Worm (Caenorhabditis elegans) whole organism, L3 larva: ENCODE results near the gene ugtp-1.

Experiments used
- R02D3.7 ChIP-seq: fragments of 150-350 bp; optimal IDR thresholded peaks from 2 replicates; lab custom pipeline; 2014; ENCODE audit warnings: missing biosample characterization, missing genetic modification characterization
- ZK546.5 ChIP-seq: sonication (generic microtip); optimal IDR thresholded peaks from 2 replicates; lab custom pipeline; 2017; ENCODE audit warnings: missing biosample characterization, missing genetic modification characterization
- aly-2 ChIP-seq: fragments of 150-350 bp; optimal IDR thresholded peaks from 2 replicates; lab custom pipeline; 2014; ENCODE audit warnings: missing biosample characterization, missing genetic modification characterization
- ama-1 ChIP-seq: fragments of 150-350 bp; optimal IDR thresholded peaks from 2 replicates; lab custom pipeline; 2018
- ceh-28 ChIP-seq: fragments of 150-350 bp; optimal IDR thresholded peaks from 2 replicates; lab custom pipeline; 2014; ENCODE audit warnings: missing biosample characterization, missing genetic modification reagents, missing genetic modification characterization
- ceh-9 ChIP-seq: sonication (generic microtip); optimal IDR thresholded peaks from 2 replicates; lab custom pipeline; 2018; ENCODE audit warnings: missing biosample characterization, missing genetic modification characterization
- daf-12 ChIP-seq: fragments of 150-350 bp; optimal IDR thresholded peaks from 2 replicates; lab custom pipeline; 2014; ENCODE audit warnings: missing biosample characterization, missing genetic modification reagents, missing genetic modification characterization
- egl-27 ChIP-seq: sonication (generic microtip); optimal IDR thresholded peaks from 4 replicates; lab custom pipeline; 2017; ENCODE audit warnings: missing biosample characterization, missing genetic modification reagents, missing genetic modification characterization
- egl-5 ChIP-seq: fragments of 150-350 bp; optimal IDR thresholded peaks from 2 replicates; lab custom pipeline; 2017; ENCODE audit warnings: missing biosample characterization, missing genetic modification reagents, missing genetic modification characterization, inconsistent platforms
- elt-2 ChIP-seq: sonication (generic microtip); optimal IDR thresholded peaks from 2 replicates; lab custom pipeline; 2016; ENCODE audit warnings: missing genetic modification reagents, mild to moderate bottlenecking, missing genetic modification characterization, missing compliant biosample characterization
- elt-3 ChIP-seq, 3 experiments: fragments of 150-350 bp in 1 of 3; sonication (generic microtip) in 2 of 3; optimal IDR thresholded peaks; 2 replicates in 2 of 3; 4 replicates in 1 of 3; lab custom pipeline; 2014 to 2017; ENCODE audit warnings: missing biosample characterization in 3 of 3, missing genetic modification characterization in 3 of 3
- eor-1 ChIP-seq, 2 experiments: fragments of 150-350 bp; optimal IDR thresholded peaks; 2 replicates each; lab custom pipeline; 2014 to 2018; ENCODE audit warnings: missing biosample characterization in 2 of 2, missing genetic modification characterization in 2 of 2
- fkh-10 ChIP-seq: sonication (generic microtip); optimal IDR thresholded peaks from 2 replicates; lab custom pipeline; 2017; ENCODE audit warnings: missing biosample characterization, missing genetic modification reagents, missing genetic modification characterization
- fkh-2 ChIP-seq: fragments of 150-350 bp; optimal IDR thresholded peaks from 2 replicates; lab custom pipeline; 2014; ENCODE audit warnings: missing biosample characterization, missing genetic modification reagents, missing genetic modification characterization
- fos-1 ChIP-seq: fragments of 150-350 bp; optimal IDR thresholded peaks from 2 replicates; lab custom pipeline; 2014; ENCODE audit warnings: missing biosample characterization, missing genetic modification characterization
- hmg-11 ChIP-seq: sonication (generic microtip); optimal IDR thresholded peaks from 2 replicates; lab custom pipeline; 2016; ENCODE audit warnings: missing genetic modification characterization, missing compliant biosample characterization
- jun-1 ChIP-seq: fragments of 150-350 bp; optimal IDR thresholded peaks from 2 replicates; lab custom pipeline; 2014; ENCODE audit warnings: missing biosample characterization, missing genetic modification reagents, missing genetic modification characterization
- lin-15B ChIP-seq: fragments of 150-350 bp; optimal IDR thresholded peaks from 2 replicates; lab custom pipeline; 2014; ENCODE audit warnings: missing biosample characterization, missing genetic modification characterization
- lin-39 ChIP-seq: fragments of 150-350 bp; optimal IDR thresholded peaks from 2 replicates; lab custom pipeline; 2018; ENCODE audit warnings: missing biosample characterization, missing genetic modification reagents, missing genetic modification characterization
- mdl-1 ChIP-seq: fragments of 150-350 bp; optimal IDR thresholded peaks from 2 replicates; lab custom pipeline; 2014; ENCODE audit warnings: missing biosample characterization, missing genetic modification characterization
- mml-1 ChIP-seq: fragments of 150-350 bp; sonication (generic microtip); optimal IDR thresholded peaks from 3 replicates; lab custom pipeline; 2014; ENCODE audit warnings: missing biosample characterization, missing genetic modification characterization
- nhr-11 ChIP-seq: fragments of 150-350 bp; optimal IDR thresholded peaks from 2 replicates; lab custom pipeline; 2014; ENCODE audit warnings: missing biosample characterization, missing genetic modification characterization
- nhr-12 ChIP-seq: fragments of 150-350 bp; optimal IDR thresholded peaks from 2 replicates; lab custom pipeline; 2014; ENCODE audit warnings: missing biosample characterization, missing genetic modification characterization
- nhr-23 ChIP-seq: fragments of 150-350 bp; optimal IDR thresholded peaks from 2 replicates; lab custom pipeline; 2014; ENCODE audit warnings: missing biosample characterization, missing genetic modification reagents, missing genetic modification characterization
- nhr-237 ChIP-seq: fragments of 150-350 bp; optimal IDR thresholded peaks from 2 replicates; lab custom pipeline; 2014; ENCODE audit warnings: missing biosample characterization, missing genetic modification characterization
- nhr-25 ChIP-seq: sonication (generic microtip); optimal IDR thresholded peaks from 2 replicates; lab custom pipeline; 2017; ENCODE audit warnings: missing biosample characterization, missing genetic modification characterization
- nhr-28 ChIP-seq: fragments of 150-350 bp; optimal IDR thresholded peaks from 2 replicates; lab custom pipeline; 2014; ENCODE audit warnings: missing biosample characterization, missing genetic modification characterization
- nhr-43 ChIP-seq: sonication (generic microtip); optimal IDR thresholded peaks from 2 replicates; lab custom pipeline; 2016; ENCODE audit warnings: mild to moderate bottlenecking, missing genetic modification characterization, missing compliant biosample characterization; ENCODE audit not compliant: poor library complexity, severe bottlenecking
- nhr-76 ChIP-seq: fragments of 150-350 bp; sonication (generic microtip); optimal IDR thresholded peaks from 5 replicates; lab custom pipeline; 2014; ENCODE audit warnings: missing biosample characterization, missing genetic modification characterization
- nhr-77 ChIP-seq: fragments of 150-350 bp; optimal IDR thresholded peaks from 2 replicates; lab custom pipeline; 2014; ENCODE audit warnings: missing biosample characterization, missing genetic modification characterization
- pha-4 ChIP-seq: fragments of 150-350 bp; optimal IDR thresholded peaks from 2 replicates; lab custom pipeline; 2014; ENCODE audit warnings: missing biosample characterization, missing genetic modification reagents, missing genetic modification characterization
- pqm-1 ChIP-seq: fragments of 150-350 bp; optimal IDR thresholded peaks from 2 replicates; lab custom pipeline; 2017; ENCODE audit warnings: missing biosample characterization, missing genetic modification characterization, inconsistent platforms
- sea-2 ChIP-seq: fragments of 150-350 bp; sonication (generic microtip); optimal IDR thresholded peaks from 4 replicates; lab custom pipeline; 2014; ENCODE audit warnings: missing biosample characterization, missing genetic modification reagents, missing genetic modification characterization
- skn-1 ChIP-seq: fragments of 150-350 bp; optimal IDR thresholded peaks from 2 replicates; lab custom pipeline; 2014; ENCODE audit warnings: missing biosample characterization, missing genetic modification characterization
- snpc-4 ChIP-seq: fragments of 150-350 bp; optimal IDR thresholded peaks from 2 replicates; lab custom pipeline; 2014; ENCODE audit warnings: missing biosample characterization, missing genetic modification characterization
- tbx-2 ChIP-seq: sonication (generic microtip); optimal IDR thresholded peaks from 2 replicates; lab custom pipeline; 2016; ENCODE audit warnings: mild to moderate bottlenecking, missing genetic modification characterization, missing compliant biosample characterization
- unc-39 ChIP-seq: sonication (generic microtip); optimal IDR thresholded peaks from 4 replicates; lab custom pipeline; 2017; ENCODE audit warnings: missing biosample characterization, missing genetic modification characterization
- unc-62 ChIP-seq: fragments of 150-350 bp; sonication (generic microtip); optimal IDR thresholded peaks from 4 replicates; lab custom pipeline; 2014; ENCODE audit warnings: missing biosample characterization, missing genetic modification reagents, missing genetic modification characterization
- zag-1 ChIP-seq: fragments of 150-350 bp; optimal IDR thresholded peaks from 2 replicates; lab custom pipeline; 2014; ENCODE audit warnings: missing biosample characterization, missing genetic modification characterization
- ztf-4 ChIP-seq: fragments of 150-350 bp; optimal IDR thresholded peaks from 2 replicates; lab custom pipeline; 2014; ENCODE audit warnings: missing biosample characterization, missing genetic modification characterization

ugtp-1 gene

ce11 chrIII:8745214-8745613 is 5.3 kb downstream of the ugtp-1 start:
- TF ChIP-seq jun-1 (tag; lab: Kevin White, UChicago): no peak
- TF ChIP-seq nhr-11 (tag; lab: Kevin White, UChicago): no peak
- TF ChIP-seq fkh-2: no peak
- TF ChIP-seq nhr-23 (tag; lab: Kevin White, UChicago): no peak

- TF ChIP-seq fkh-10 (GFP tag; lab: Kevin White, UChicago) (peak; percentile 79), tbx-2 (tag; lab: Kevin White, UChicago) (no peak)
Observed at ce11 chrIII:8744765-8745164, 5.7 kb downstream of the ugtp-1 start.

- no peak for TF ChIP-seq daf-12 (tag; lab: Kevin White, UChicago)
Observed at ce11 chrIII:8743796-8744404, 6.6 kb downstream of the ugtp-1 start, which contains the start of gene ZK370.6. Gene ZK370.6, minus strand, starts transcription at chrIII:8743846.

- TF ChIP-seq ceh-28 (tag; lab: Kevin White, UChicago) (no peak), egl-5 (tag; lab: Kevin White, UChicago) (no peak), lin-39 (tag; lab: Kevin White, UChicago) (no peak), lin-15B (tag; lab: Kevin White, UChicago) (no peak), egl-27 (no peak), R02D3.7 (tag; lab: Kevin White, UChicago) (no peak), nhr-76 (tag; lab: Kevin White, UChicago) (no peak), unc-39 (tag; lab: Kevin White, UChicago) (no peak), nhr-77 (no peak)
Observed at ce11 chrIII:8742584-8742983, 7.9 kb downstream of the ugtp-1 start.

- TF ChIP-seq nhr-76 (tag; lab: Kevin White, UChicago) (no peak), lin-15B (tag; lab: Kevin White, UChicago) (no peak), nhr-237 (tag; lab: Kevin White, UChicago) (no peak), sea-2 (GFP tag; lab: Kevin White, UChicago) (no peak), snpc-4 (tag; lab: Kevin White, UChicago) (no peak), ZK546.5 (no peak), ama-1 (no peak), egl-5 (tag; lab: Kevin White, UChicago) (no peak), mml-1 (tag; lab: Kevin White, UChicago) (no peak), pha-4 (no peak), nhr-23 (tag; lab: Kevin White, UChicago) (no peak), pqm-1 (tag; lab: Kevin White, UChicago) (no peak), nhr-25 (tag; lab: Kevin White, UChicago) (no peak), skn-1 (tag; lab: Kevin White, UChicago) (no peak), hmg-11 (tag; lab: Kevin White, UChicago) (no peak), mdl-1 (tag; lab: Kevin White, UChicago) (no peak), fkh-10 (GFP tag; lab: Kevin White, UChicago) (no peak), nhr-43 (no peak), nhr-12 (tag; lab: Kevin White, UChicago) (no peak), fos-1 (no peak)
Observed at ce11 chrIII:8741955-8742354, 8.6 kb downstream of the ugtp-1 start.

- TF ChIP-seq ceh-9 (tag; lab: Kevin White, UChicago) (no peak), ceh-28 (tag; lab: Kevin White, UChicago) (peak; percentile 82), aly-2 (tag; lab: Kevin White, UChicago) (peak; percentile 36), eor-1 (tag; optimal IDR thresholded peaks at IDR 0.05; lab: Kevin White, UChicago) (no peak), egl-27 (peak; percentile 63), daf-12 (tag; lab: Kevin White, UChicago) (no peak), nhr-28 (tag; lab: Kevin White, UChicago) (peak; percentile 7), hmg-11 (tag; lab: Kevin White, UChicago) (peak; percentile 92), nhr-25 (tag; lab: Kevin White, UChicago) (peak; percentile 91), nhr-11 (tag; lab: Kevin White, UChicago) (peak; percentile 46), ZK546.5 (no peak), ztf-4 (peak; percentile 40), pqm-1 (tag; lab: Kevin White, UChicago) (peak; percentile 71), lin-39 (tag; lab: Kevin White, UChicago) (peak; percentile 89), pha-4 (peak; percentile 97), nhr-12 (tag; lab: Kevin White, UChicago) (no peak), zag-1 (tag; lab: Kevin White, UChicago) (peak; percentile 10), unc-62 (GFP tag; lab: Kevin White, UChicago) (peak; percentile 73), fkh-10 (GFP tag; lab: Kevin White, UChicago) (peak; percentile 66), R02D3.7 (tag; lab: Kevin White, UChicago) (peak; percentile 88), sea-2 (GFP tag; lab: Kevin White, UChicago) (no peak), elt-3 (tag; optimal IDR thresholded peaks at IDR 0.05; lab: Kevin White, UChicago) (no peak), egl-5 (tag; lab: Kevin White, UChicago) (peak; percentile 75), elt-2 (peak; percentile 80), fkh-2 (no peak), jun-1 (tag; lab: Kevin White, UChicago) (peak; percentile 88), mdl-1 (tag; lab: Kevin White, UChicago) (peak; percentile 48)
Observed at ce11 chrIII:8741276-8741860, 9.1 kb downstream of the ugtp-1 start, which contains the start of gene pdhk-2. Gene pdhk-2, minus strand, starts transcription at chrIII:8741412.
